Fruit fly (Drosophila melanogaster): ENCODE data around the gene CG3817.

Gene CG3817

dm6 chr3R:14893791-14894782 is 4.5 kb upstream of the CG3817 start, which contains the start of gene Dph2 (continued):
- TF ChIP-seq Vsx1 (GFP tag; optimal IDR thresholded peaks at IDR 0.05) (no peak), grau (tag; optimal IDR thresholded peaks at IDR 0.05) (peak; percentile 84), CG10565 (GFP tag; optimal IDR thresholded peaks at IDR 0.05) (no peak), tx (GFP tag; optimal IDR thresholded peaks at IDR 0.05) (no peak), slp2 (GFP tag; optimal IDR thresholded peaks at IDR 0.05) (peak; percentile 23), CG10274 (GFP tag; optimal IDR thresholded peaks at IDR 0.05) (no peak), bcd (GFP tag; optimal IDR thresholded peaks at IDR 0.05) (peak; percentile 44), CG11085 (GFP tag; IDR thresholded peaks at IDR 0.05) (peak; percentile 84), CG1233 (GFP tag; optimal IDR thresholded peaks at IDR 0.05) (peak; percentile 59), usp (GFP tag; optimal IDR thresholded peaks at IDR 0.05) (no peak), CG12744 (GFP tag; optimal IDR thresholded peaks at IDR 0.05) (no peak), Sox102F (GFP tag; optimal IDR thresholded peaks at IDR 0.05) (peak; percentile 85), Max (GFP tag; optimal IDR thresholded peaks at IDR 0.05) (no peak), CG17361 (GFP tag; IDR thresholded peaks at IDR 0.05) (peak; percentile 93), kah (GFP tag; optimal IDR thresholded peaks at IDR 0.05) (peak; percentile 50), CG1647 (GFP tag; optimal IDR thresholded peaks at IDR 0.05) (no peak), NC2β (GFP tag; optimal IDR thresholded peaks at IDR 0.05) (no peak), CG6654 (GFP tag; optimal IDR thresholded peaks at IDR 0.05) (no peak), CG16815 (GFP tag; optimal IDR thresholded peaks at IDR 0.05) (peak; percentile 18), fru (optimal IDR thresholded peaks at IDR 0.05) (no peak), run (tag; optimal IDR thresholded peaks at IDR 0.05) (peak; percentile 55), Hmx (GFP tag; optimal IDR thresholded peaks at IDR 0.05) (no peak), Fer1 (GFP tag; optimal IDR thresholded peaks at IDR 0.05) (peak; percentile 54), Gug (GFP tag; IDR thresholded peaks at IDR 0.05) (peak; percentile 33; the same call in 2 of the 4 replicates), CG12236 (GFP tag; optimal IDR thresholded peaks at IDR 0.05) (no peak), NC2α (GFP tag; optimal IDR thresholded peaks at IDR 0.05) (no peak), Med (GFP tag) (peak; percentile 89), cwo (GFP tag; optimal IDR thresholded peaks at IDR 0.05) (peak; percentile 59), Mes4 (GFP tag; optimal IDR thresholded peaks at IDR 0.05) (no peak), CG15514 (GFP tag; optimal IDR thresholded peaks at IDR 0.05) (peak; percentile 66), mirr (GFP tag; optimal IDR thresholded peaks at IDR 0.05) (no peak), CG12219 (GFP tag; optimal IDR thresholded peaks at IDR 0.05) (no peak), ro (GFP tag; IDR thresholded peaks at IDR 0.05) (peak; percentile 22; the same call in 1 of the 2 replicates), CG13123 (GFP tag; optimal IDR thresholded peaks at IDR 0.05) (no peak), ttk (GFP tag; IDR thresholded peaks at IDR 0.05) (peak; percentile 83), sens-2 (GFP tag; IDR thresholded peaks at IDR 0.05) (no peak), CG12155 (GFP tag; optimal IDR thresholded peaks at IDR 0.05) (peak; percentile 35), ato (GFP tag; IDR thresholded peaks at IDR 0.05; ENCODE audit: partially characterized antibody) (no peak), tgo (GFP tag; IDR thresholded peaks at IDR 0.05) (peak; percentile 82), Optix (GFP tag; IDR thresholded peaks at IDR 0.05) (no peak), slou (GFP tag; optimal IDR thresholded peaks at IDR 0.05) (no peak), CG10543 (GFP tag; optimal IDR thresholded peaks at IDR 0.05) (peak; percentile 42), CG33213 (GFP tag; optimal IDR thresholded peaks at IDR 0.05) (peak; percentile 48), CG9437 (GFP tag; optimal IDR thresholded peaks at IDR 0.05) (peak; percentile 81), CG31365 (tag; optimal IDR thresholded peaks at IDR 0.05) (no peak), Ssrp (tag; optimal IDR thresholded peaks at IDR 0.05) (peak; percentile 79), CG2199 (GFP tag; IDR thresholded peaks at IDR 0.05) (no peak), cad (GFP tag; optimal IDR thresholded peaks at IDR 0.05) (peak; percentile 4), Neu2 (GFP tag; optimal IDR thresholded peaks at IDR 0.05; ENCODE audit: borderline replicate concordance) (no peak)
